Worm (Caenorhabditis elegans) whole organism, early embryonic: ENCODE measurements around the gene B0395.3.

Experiments used
- B0310.2 ChIP-seq: sonication (generic microtip); optimal IDR thresholded peaks from 2 replicates; lab custom pipeline; 2016; ENCODE audit warnings: mild to moderate bottlenecking, missing genetic modification characterization, missing compliant biosample characterization
- aly-1 ChIP-seq: sonication (generic microtip); optimal IDR thresholded peaks from 2 replicates; lab custom pipeline; 2016; ENCODE audit warnings: missing genetic modification characterization, missing compliant biosample characterization
- ceh-13 ChIP-seq: fragments of 200-800 bp; sonication (Bioruptor generic); optimal IDR thresholded peaks from 2 replicates; lab custom pipeline; 2018; ENCODE audit warnings: mild to moderate bottlenecking, missing genetic modification characterization, missing compliant biosample characterization
- ets-7 ChIP-seq: sonication (generic microtip); optimal IDR thresholded peaks from 2 replicates; lab custom pipeline; 2016; ENCODE audit warnings: missing genotype, missing genetic modification characterization, missing compliant biosample characterization

DNA sequence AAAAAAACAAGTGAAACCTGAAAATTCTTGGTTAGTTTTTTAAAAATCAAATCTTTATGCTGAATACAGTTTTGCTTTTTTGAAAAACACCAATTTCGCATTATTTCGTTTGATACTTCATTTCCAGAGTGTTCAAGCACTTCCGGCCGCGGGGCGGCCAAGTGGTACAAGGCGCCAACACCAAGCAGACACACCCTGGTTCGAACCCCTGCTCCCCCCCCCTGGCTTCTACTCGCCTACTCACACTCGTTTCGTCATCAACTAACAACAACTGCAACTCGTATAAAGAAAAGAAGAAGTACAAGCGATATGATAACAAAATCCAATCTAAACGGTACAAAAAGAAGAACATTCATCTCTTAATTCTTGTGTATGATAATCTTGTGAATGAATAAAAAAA is 37.3 kb downstream of the B0395.3 start:
- TF ChIP-seq ets-7 (tag; lab: Kevin White, UChicago) (no peak), aly-1 (no peak), B0310.2 (tag; lab: Kevin White, UChicago) (no peak), ceh-13 (GFP tag; lab: Kevin White, UChicago) (no peak)
